Worm (Caenorhabditis elegans) whole organism, early embryonic: Measurements from ENCODE around the gene popl-5.

ENCODE experiments used
- F13C5.2 ChIP-seq: sonication (generic microtip); optimal IDR thresholded peaks from 2 replicates; lab custom pipeline; 2017; ENCODE audit warnings: mild to moderate bottlenecking, missing genetic modification characterization, inconsistent platforms, missing compliant biosample characterization
- ama-1 ChIP-seq: fragments of 150-350 bp; optimal IDR thresholded peaks from 2 replicates; lab custom pipeline; 2014
- ets-7 ChIP-seq: sonication (generic microtip); optimal IDR thresholded peaks from 2 replicates; lab custom pipeline; 2016; ENCODE audit warnings: missing genotype, missing genetic modification characterization, missing compliant biosample characterization
- flt-1 ChIP-seq: fragments of 200-800 bp; sonication (Bioruptor generic); IDR thresholded peaks from 2 replicates; pipeline ENCODE4 v1.3.6; 2022; ENCODE audit warnings: missing genetic modification characterization, missing compliant biosample characterization
- pes-1 ChIP-seq: fragments of 200-800 bp; sonication (Bioruptor generic); IDR thresholded peaks from 2 replicates; pipeline ENCODE4 v1.3.6; 2022; ENCODE audit warnings: missing genetic modification reagents, missing genetic modification characterization, missing compliant biosample characterization
- sea-1 ChIP-seq: fragments of 200-800 bp; sonication (Bioruptor generic); conservative IDR thresholded peaks from 2 replicates; pipeline ENCODE4 v1.3.6; 2022; ENCODE audit warnings: missing genetic modification characterization, missing compliant biosample characterization
- tra-4 ChIP-seq: sonication (generic microtip); optimal IDR thresholded peaks from 2 replicates; lab custom pipeline; 2017; ENCODE audit warnings: missing genetic modification characterization, missing compliant biosample characterization

DNA sequence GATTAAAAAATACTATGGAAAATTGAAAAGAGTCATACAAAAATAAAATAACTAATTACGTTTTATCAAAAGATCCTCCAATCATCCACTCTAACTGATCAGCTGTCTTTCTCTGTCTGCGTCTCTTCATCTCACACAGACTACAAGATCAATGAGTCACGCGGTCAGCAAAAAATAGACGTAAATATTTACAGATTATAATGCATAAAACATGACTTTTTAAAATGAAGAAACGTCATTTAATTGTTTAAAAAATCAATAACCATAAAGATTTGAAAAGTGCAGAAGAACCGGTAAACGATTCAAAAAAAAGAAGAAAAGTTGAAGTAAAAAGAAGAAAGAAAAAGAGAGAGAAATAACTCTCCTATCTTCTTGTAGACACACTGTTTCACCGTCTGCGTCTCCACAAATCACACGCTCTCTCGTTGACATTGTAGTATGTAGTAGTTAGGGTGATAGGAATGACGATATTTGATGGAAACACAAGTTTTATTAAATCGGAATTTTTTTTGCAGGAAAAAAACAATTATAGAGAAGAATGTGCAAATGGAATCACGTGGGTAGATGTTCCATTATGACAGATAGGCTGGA is 42.3 kb downstream of the popl-5 start:
- TF ChIP-seq ama-1 (lab: Kevin White, UChicago) (no peak), sea-1 (GFP tag; lab: Robert Waterston, UW) (no peak), pes-1 (GFP tag; lab: Robert Waterston, UW) (no peak), ets-7 (no peak), tra-4 (no peak), F13C5.2 (no peak), flt-1 (no peak)
